Worm (Caenorhabditis elegans) whole organism, mixed stage, embryonic: ENCODE data around the gene C02C6.14.

Experiments used
- drap-1 ChIP-seq: fragments of 200-800 bp; sonication (Bioruptor generic); optimal IDR thresholded peaks from 3 replicates; lab custom pipeline; 2018; ENCODE audit warnings: mild to moderate bottlenecking, missing genetic modification characterization, missing compliant biosample characterization
- nhr-12 ChIP-seq: fragments of 150-350 bp; optimal IDR thresholded peaks from 2 replicates; lab custom pipeline; 2014; ENCODE audit warnings: missing biosample characterization, missing genetic modification characterization
- sem-2 ChIP-seq: fragments of 200-800 bp; sonication (Bioruptor generic); optimal IDR thresholded peaks from 2 replicates; lab custom pipeline; 2018; ENCODE audit warnings: mild to moderate bottlenecking, missing genetic modification characterization, missing compliant biosample characterization
- unc-39 ChIP-seq: fragments of 150-350 bp; optimal IDR thresholded peaks from 2 replicates; lab custom pipeline; 2014; ENCODE audit warnings: missing biosample characterization, missing genetic modification characterization

DNA sequence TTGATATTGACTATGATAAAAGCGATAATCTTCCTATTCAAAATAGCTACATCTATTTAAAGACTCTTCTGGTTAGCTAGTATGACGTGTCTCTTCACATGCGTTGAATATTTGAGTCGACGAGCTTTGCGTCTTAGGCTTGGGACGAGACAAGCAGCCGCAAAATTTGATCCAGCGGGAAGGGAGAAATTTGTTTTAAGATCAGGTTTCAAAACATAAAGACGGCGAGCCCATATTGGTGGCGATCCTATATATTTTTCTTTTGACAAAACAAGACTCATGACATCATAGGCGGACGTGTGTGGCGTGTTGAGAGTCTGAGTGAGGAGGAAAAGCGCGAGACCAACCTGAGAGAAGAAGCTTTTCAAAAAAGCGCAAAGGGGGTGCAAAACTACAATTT, 8.0 kb downstream of the C02C6.14 start:
- TF ChIP-seq nhr-12 (tag; lab: Kevin White, UChicago) = no peak
- TF ChIP-seq unc-39 (tag; lab: Kevin White, UChicago) = no peak
- TF ChIP-seq sem-2 (GFP tag; lab: Kevin White, UChicago) = no peak
- no peak for TF ChIP-seq drap-1 (GFP tag; lab: Kevin White, UChicago)
